Worm (Caenorhabditis elegans) whole organism, L3 larva: ENCODE results near the gene F14H3.12.

ENCODE experiments used
- ceh-82 ChIP-seq: fragments of 150-350 bp; optimal IDR thresholded peaks from 2 replicates; lab custom pipeline; 2014; ENCODE audit warnings: missing biosample characterization, missing genetic modification characterization
- nhr-25 ChIP-seq: sonication (generic microtip); optimal IDR thresholded peaks from 2 replicates; lab custom pipeline; 2017; ENCODE audit warnings: missing biosample characterization, missing genetic modification characterization
- snpc-4 ChIP-seq: fragments of 150-350 bp; optimal IDR thresholded peaks from 2 replicates; lab custom pipeline; 2014; ENCODE audit warnings: missing biosample characterization, missing genetic modification characterization

ce11 chrV:16062788-16063187 is 12.3 kb downstream of the F14H3.12 start, which contains the start of gene F14H3.14:
- TF ChIP-seq ceh-82 = no peak
- TF ChIP-seq snpc-4 (tag; lab: Kevin White, UChicago) = no peak
- TF ChIP-seq nhr-25 (tag; lab: Kevin White, UChicago) = no peak
